Fruit fly (Drosophila melanogaster) whole organism, wandering third instar larva: ENCODE measurements around the gene msk.

Experiments
- Abd-B ChIP-seq: fragments of >200 bp; optimal IDR thresholded peaks from 2 replicates; lab custom pipeline; 2017; ENCODE audit warnings: missing biosample characterization, missing genetic modification characterization
- CG32264 ChIP-seq: fragments of 200-800 bp; sonication (Bioruptor generic); optimal IDR thresholded peaks from 2 replicates; lab custom pipeline; 2016; ENCODE audit warnings: missing biosample characterization, missing genetic modification characterization
- CG9705 ChIP-seq: fragments of 200-800 bp; sonication (Bioruptor generic); optimal IDR thresholded peaks from 2 replicates; lab custom pipeline; 2018; ENCODE audit warnings: missing biosample characterization, mild to moderate bottlenecking, missing genetic modification characterization
- CrebA ChIP-seq: fragments of 200-800 bp; sonication (Bioruptor generic); optimal IDR thresholded peaks from 2 replicates; lab custom pipeline; 2016; ENCODE audit warnings: missing biosample characterization, mild to moderate bottlenecking, missing genetic modification characterization, borderline replicate concordance
- Dif ChIP-seq: fragments of 200-275, 200-300 bp; sonication (Bioruptor generic); optimal IDR thresholded peaks from 2 replicates; lab custom pipeline; 2018; ENCODE audit warnings: missing biosample characterization, missing genetic modification characterization; ENCODE audit not compliant: partially characterized antibody
- GATAd ChIP-seq: sonication (Bioruptor generic); optimal IDR thresholded peaks from 2 replicates; lab custom pipeline; 2016; ENCODE audit warnings: missing biosample characterization, missing genetic modification characterization
- HLH106 ChIP-seq: fragments of 200-800 bp; optimal IDR thresholded peaks from 3 replicates; lab custom pipeline; 2019; ENCODE audit warnings: missing biosample characterization, mild to moderate bottlenecking, missing genetic modification characterization, moderate library complexity
- Hnf4 ChIP-seq: fragments of 200-800 bp; sonication (Bioruptor generic); optimal IDR thresholded peaks from 2 replicates; lab custom pipeline; 2016; ENCODE audit warnings: missing biosample characterization, mild to moderate bottlenecking, missing genetic modification characterization
- Hr78 ChIP-seq: fragments of >200 bp; optimal IDR thresholded peaks from 2 replicates; lab custom pipeline; 2017; ENCODE audit warnings: missing biosample characterization, missing genetic modification characterization
- Hr83 ChIP-seq: fragments of 200-300 bp; sonication (Bioruptor generic); optimal IDR thresholded peaks from 2 replicates; lab custom pipeline; 2016; ENCODE audit warnings: missing biosample characterization, mild to moderate bottlenecking, missing genetic modification characterization, moderate library complexity; ENCODE audit not compliant: poor library complexity, severe bottlenecking
- Jra ChIP-seq: sonication (Bioruptor generic); optimal IDR thresholded peaks from 2 replicates; lab custom pipeline; 2016; ENCODE audit warnings: missing biosample characterization, missing genetic modification characterization
- Mio ChIP-seq: sonication (Bioruptor generic); optimal IDR thresholded peaks from 2 replicates; lab custom pipeline; 2016; ENCODE audit warnings: missing biosample characterization, missing genetic modification characterization
- Myc ChIP-seq: fragments of >200 bp; optimal IDR thresholded peaks from 2 replicates; lab custom pipeline; 2017
- N ChIP-seq: fragments of >200 bp; optimal IDR thresholded peaks from 2 replicates; lab custom pipeline; 2018; ENCODE audit warnings: missing biosample characterization, missing external identifiers, missing genetic modification characterization
- OdsH ChIP-seq: fragments of 200-800 bp; sonication (Bioruptor generic); optimal IDR thresholded peaks from 2 replicates; lab custom pipeline; 2016; ENCODE audit warnings: missing biosample characterization, mild to moderate bottlenecking, missing genetic modification characterization
- Rel ChIP-seq, 2 experiments: fragments of 200-800 bp; sonication (Bioruptor generic) in 1 of 2; optimal IDR thresholded peaks; 2 replicates in 1 of 2; 3 replicates in 1 of 2; lab custom pipeline; 2016 to 2019; ENCODE audit warnings: mild to moderate bottlenecking in 2 of 2, missing biosample characterization in 2 of 2, missing genetic modification characterization in 2 of 2, moderate library complexity in 1 of 2
- Sp1 ChIP-seq: fragments of 200-800 bp; sonication (Bioruptor generic); optimal IDR thresholded peaks from 3 replicates; lab custom pipeline; 2019; ENCODE audit warnings: missing biosample characterization, mild to moderate bottlenecking, missing genetic modification characterization, moderate library complexity
- Vsx2 ChIP-seq: fragments of 200-300, 225-300 bp; sonication (Bioruptor generic); optimal IDR thresholded peaks from 2 replicates; lab custom pipeline; 2018; ENCODE audit warnings: missing biosample characterization, missing genetic modification characterization; ENCODE audit not compliant: partially characterized antibody
- br ChIP-seq: fragments of 200-800 bp; sonication (Bioruptor generic); optimal IDR thresholded peaks from 2 replicates; lab custom pipeline; 2016; ENCODE audit warnings: missing biosample characterization, missing genetic modification characterization
- brk ChIP-seq: fragments of 200-800 bp; sonication (Bioruptor generic); optimal IDR thresholded peaks from 2 replicates; lab custom pipeline; 2016; ENCODE audit warnings: missing biosample characterization, mild to moderate bottlenecking, missing genetic modification characterization
- dl ChIP-seq, 2 experiments: fragments of 175-275, 200-275 bp in 1 of 2; fragments of 200-275 bp in 1 of 2; sonication (Bioruptor generic); optimal IDR thresholded peaks; lab custom pipeline; 2018; ENCODE audit warnings: mild to moderate bottlenecking in 2 of 2, missing biosample characterization in 2 of 2, missing genetic modification characterization in 2 of 2, moderate library complexity in 2 of 2; ENCODE audit not compliant: partially characterized antibody in 2 of 2, insufficient read depth in 1 of 2
- dmrt93B ChIP-seq: fragments of 200-800 bp; sonication (Bioruptor generic); optimal IDR thresholded peaks from 2 replicates; lab custom pipeline; 2018; ENCODE audit warnings: missing biosample characterization, mild to moderate bottlenecking, missing genetic modification characterization
- dsf ChIP-seq: sonication (Bioruptor generic); optimal IDR thresholded peaks from 2 replicates; lab custom pipeline; 2016; ENCODE audit warnings: missing biosample characterization, missing genetic modification characterization, borderline replicate concordance
- ey ChIP-seq: fragments of 200-800 bp; sonication (Bioruptor generic); optimal IDR thresholded peaks from 2 replicates; lab custom pipeline; 2016; ENCODE audit warnings: missing biosample characterization, missing genetic modification characterization
- foxo ChIP-seq, 2 experiments: fragments of 200-800 bp; sonication (Bioruptor generic); optimal IDR thresholded peaks; 2 replicates in 1 of 2; 3 replicates in 1 of 2; lab custom pipeline; 2016 to 2017; ENCODE audit warnings: missing biosample characterization in 2 of 2, missing genetic modification characterization in 2 of 2
- fru ChIP-seq: fragments of 200-800 bp; sonication (Bioruptor generic); optimal IDR thresholded peaks from 3 replicates; lab custom pipeline; 2016; ENCODE audit warnings: missing biosample characterization, mild to moderate bottlenecking, missing genetic modification characterization
- h ChIP-seq: fragments of 200-800 bp; sonication (Bioruptor generic); optimal IDR thresholded peaks from 3 replicates; lab custom pipeline; 2016; ENCODE audit warnings: missing biosample characterization, mild to moderate bottlenecking, missing genetic modification characterization
- jim ChIP-seq: fragments of 175-275, 200-325 bp; sonication (Bioruptor generic); optimal IDR thresholded peaks from 2 replicates; lab custom pipeline; 2016; ENCODE audit warnings: missing biosample characterization, mild to moderate bottlenecking, missing genetic modification characterization
- pan ChIP-seq: fragments of >200 bp; optimal IDR thresholded peaks from 2 replicates; lab custom pipeline; 2017
- psq ChIP-seq: fragments of 200-800 bp; sonication (Bioruptor generic); optimal IDR thresholded peaks from 3 replicates; lab custom pipeline; 2017; ENCODE audit warnings: missing biosample characterization, mild to moderate bottlenecking, missing genetic modification characterization, moderate library complexity
- rgr ChIP-seq: fragments of 200-800 bp; sonication (Bioruptor generic); optimal IDR thresholded peaks from 3 replicates; lab custom pipeline; 2016; ENCODE audit warnings: missing biosample characterization, mild to moderate bottlenecking, missing genetic modification characterization
- sage ChIP-seq: fragments of 200-800 bp; sonication (Bioruptor generic); optimal IDR thresholded peaks from 2 replicates; lab custom pipeline; 2016; ENCODE audit warnings: missing biosample characterization, mild to moderate bottlenecking, missing genetic modification characterization
- sv ChIP-seq: fragments of 200-800 bp; sonication (Bioruptor generic); optimal IDR thresholded peaks from 3 replicates; lab custom pipeline; 2016; ENCODE audit warnings: missing biosample characterization, missing genetic modification characterization
- tai ChIP-seq: sonication (Bioruptor generic); optimal IDR thresholded peaks from 2 replicates; lab custom pipeline; 2016; ENCODE audit warnings: missing biosample characterization, missing genetic modification characterization
- usp ChIP-seq: fragments of >200 bp; optimal IDR thresholded peaks from 2 replicates; lab custom pipeline; 2017; ENCODE audit warnings: missing biosample characterization, missing genetic modification characterization
- woc ChIP-seq: sonication (Bioruptor generic); optimal IDR thresholded peaks from 2 replicates; lab custom pipeline; 2016; ENCODE audit warnings: missing biosample characterization, mild to moderate bottlenecking, missing genetic modification characterization

The msk gene

DNA sequence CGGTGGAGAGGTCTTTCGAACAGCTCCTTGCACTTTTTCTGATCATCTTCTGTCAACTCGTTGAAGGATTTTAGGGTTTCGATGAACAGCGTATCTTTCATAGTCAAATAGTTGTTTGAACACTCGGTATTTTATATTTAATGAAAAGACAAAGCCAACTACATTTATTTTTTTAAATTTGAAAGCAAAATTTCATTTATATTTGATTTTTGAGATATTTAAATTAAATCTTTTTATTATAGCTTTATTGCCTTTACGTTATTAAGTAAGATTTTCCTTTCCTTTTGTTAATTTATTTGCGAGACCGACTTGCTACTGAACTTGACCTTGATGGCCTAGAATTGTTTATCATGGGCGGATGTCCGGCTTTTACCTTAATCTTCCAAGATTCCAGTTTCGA lies 46.8 kb upstream of the msk start, which contains the start of gene CG42590:
TSS of gene CG42590 (minus strand) at position 101 of the 400 bp plus-strand sequence.
- no peak for TF ChIP-seq GATAd
- no peak for TF ChIP-seq Mio (GFP tag; lab: Kevin White, UChicago)
- TF ChIP-seq woc (GFP tag; lab: Kevin White, UChicago), result no peak
- TF ChIP-seq Jra (GFP tag; lab: Kevin White, UChicago), result no peak
- no peak for TF ChIP-seq tai
- TF ChIP-seq Hr83, result no peak
- TF ChIP-seq rgr (GFP tag; lab: Kevin White, UChicago), result no peak
- TF ChIP-seq Hr78 (GFP tag; lab: Kevin White, UChicago), result no peak
- no peak for TF ChIP-seq jim (GFP tag; lab: Kevin White, UChicago)
- no peak for TF ChIP-seq HLH106 (tag; lab: Kevin White, UChicago)
- no peak for TF ChIP-seq pan (lab: Kevin White, UChicago)
- no peak for TF ChIP-seq CG32264 (GFP tag; lab: Kevin White, UChicago)
- no peak for TF ChIP-seq h (GFP tag; lab: Kevin White, UChicago)
- no peak for TF ChIP-seq Abd-B (GFP tag; lab: Kevin White, UChicago)
- no peak for TF ChIP-seq brk
- no peak for TF ChIP-seq dmrt93B (GFP tag; lab: Kevin White, UChicago)
- TF ChIP-seq sage (GFP tag; lab: Kevin White, UChicago), result no peak

DNA sequence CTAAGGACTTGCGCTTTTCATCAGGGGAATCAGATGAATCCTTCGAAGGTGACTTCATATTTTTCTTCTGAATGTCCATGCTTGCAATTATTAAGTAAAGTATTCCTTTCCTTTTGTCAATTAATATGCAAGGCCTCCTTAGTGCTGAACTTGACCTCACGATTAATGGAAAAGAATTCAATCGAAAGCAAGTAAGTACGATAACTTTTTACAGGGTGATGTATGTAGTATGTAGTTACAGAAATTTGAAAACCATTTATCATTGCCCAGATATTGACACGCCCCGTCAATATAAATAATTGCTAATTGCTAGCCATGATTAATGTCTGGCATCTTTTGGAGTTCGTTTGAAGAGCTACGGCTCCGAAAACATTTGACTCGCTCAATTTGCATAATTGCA lies 46.1 kb upstream of the msk start, which contains the start of gene CG42591:
TSS of gene CG42591 (minus strand) at position 101 of the 400 bp plus-strand sequence.
- no peak for TF ChIP-seq Myc (lab: Kevin White, UChicago)
- no peak for TF ChIP-seq CG32264 (GFP tag; lab: Kevin White, UChicago)
- no peak for TF ChIP-seq Hr78 (GFP tag; lab: Kevin White, UChicago)
- no peak for TF ChIP-seq brk
- no peak for TF ChIP-seq CG9705
- no peak for TF ChIP-seq tai
- no peak for TF ChIP-seq foxo (GFP tag; optimal IDR thresholded peaks at IDR 0.05; lab: Kevin White, UChicago)
- TF ChIP-seq ey, result no peak
- TF ChIP-seq fru (GFP tag; lab: Kevin White, UChicago), result no peak
- no peak for TF ChIP-seq Rel (GFP tag; optimal IDR thresholded peaks at IDR 0.05; lab: Kevin White, UChicago)
- no peak for TF ChIP-seq Rel (tag; optimal IDR thresholded peaks at IDR 0.05; lab: Kevin White, UChicago)
- no peak for TF ChIP-seq sv
- no peak for TF ChIP-seq h (GFP tag; lab: Kevin White, UChicago)
- TF ChIP-seq Vsx2, result no peak
- TF ChIP-seq N (GFP tag; lab: Kevin White, UChicago), result no peak
- no peak for TF ChIP-seq dmrt93B (GFP tag; lab: Kevin White, UChicago)
- no peak for TF ChIP-seq Hr83

DNA sequence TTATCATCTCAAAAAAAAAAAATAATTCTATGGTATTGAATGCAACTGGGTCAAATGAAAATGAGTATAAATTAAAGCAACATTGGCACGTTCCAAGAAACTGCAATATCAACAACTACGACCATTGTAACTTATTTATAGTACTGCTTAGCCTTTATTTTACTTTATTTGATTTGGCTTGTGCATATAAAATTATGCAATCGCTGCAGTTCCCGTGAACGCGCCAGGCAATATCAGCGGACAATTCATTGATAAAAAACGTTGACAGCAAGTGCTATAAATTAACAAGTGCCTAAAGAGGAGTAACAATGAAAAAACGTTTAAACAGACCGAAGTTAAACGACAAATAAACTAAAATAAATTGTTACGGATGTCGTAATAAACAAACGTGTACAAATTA lies 44.8 kb upstream of the msk start:
- no peak for TF ChIP-seq ey
- no peak for TF ChIP-seq sv

DNA sequence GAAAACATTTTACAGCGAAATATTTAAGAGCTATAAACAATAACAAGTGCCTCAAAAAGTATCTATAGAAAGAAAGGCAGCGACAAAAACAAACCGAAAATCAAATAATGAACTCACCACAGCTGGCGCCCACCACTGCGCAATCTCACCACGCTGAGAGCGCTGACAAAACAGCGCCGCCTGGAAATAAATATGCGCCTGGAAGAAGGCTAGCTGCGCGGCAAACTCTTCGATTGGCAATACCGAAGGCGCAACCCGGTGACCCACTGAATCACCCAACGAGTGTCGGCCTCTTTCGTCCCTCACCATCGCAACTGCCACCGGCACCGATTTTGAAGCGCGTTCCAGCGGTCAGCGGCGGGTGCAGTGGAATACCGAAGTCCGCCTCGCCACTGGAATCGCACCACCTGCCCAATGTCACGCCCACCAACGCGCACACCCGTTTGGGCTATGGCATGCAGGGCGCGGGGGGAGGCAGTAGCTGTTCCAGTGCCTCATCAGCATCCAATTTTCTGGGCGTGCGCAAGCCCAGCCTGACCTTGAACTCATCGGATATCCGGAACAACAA lies 44.2 kb upstream of the msk start:
- no peak for TF ChIP-seq Sp1
- TF ChIP-seq Vsx2, result no peak
- no peak for TF ChIP-seq OdsH (GFP tag; lab: Kevin White, UChicago)
- peak; percentile 57 for TF ChIP-seq Abd-B (GFP tag; lab: Kevin White, UChicago)
- no peak for TF ChIP-seq CrebA (GFP tag; lab: Kevin White, UChicago)
- TF ChIP-seq Myc (lab: Kevin White, UChicago), result peak; percentile 81
- peak; percentile 53 for TF ChIP-seq N (GFP tag; lab: Kevin White, UChicago)
- no peak for TF ChIP-seq dl (GFP tag; optimal IDR thresholded peaks at IDR 0.05; lab: Kevin White, UChicago; ENCODE audit: insufficient read depth in 1 of 2, partially characterized antibody in 2 of 2)

DNA sequence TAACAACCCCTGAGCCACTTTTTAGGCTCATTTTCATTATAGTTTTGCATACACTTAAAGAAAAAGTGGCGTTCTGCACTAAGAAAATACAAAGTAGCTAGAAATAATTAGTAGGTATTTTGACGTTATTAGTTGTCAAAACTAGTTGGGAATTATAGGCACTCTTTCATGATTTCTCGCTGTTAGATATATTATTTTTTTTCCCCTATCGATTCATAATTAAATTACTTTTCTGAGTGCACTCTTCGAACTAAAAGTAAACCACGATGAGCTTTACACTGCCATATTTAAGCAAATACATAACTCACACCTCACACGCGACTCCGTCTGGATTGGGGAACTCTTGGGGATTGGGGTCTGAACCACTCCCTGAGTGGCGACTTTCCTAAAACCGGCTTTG lies 43.3 kb upstream of the msk start:
- TF ChIP-seq sage (GFP tag; lab: Kevin White, UChicago) (peak; percentile 7), woc (GFP tag; lab: Kevin White, UChicago) (peak; percentile 28), br (peak; percentile 29), h (GFP tag; lab: Kevin White, UChicago) (peak; percentile 67), Jra (GFP tag; lab: Kevin White, UChicago) (no peak), HLH106 (tag; lab: Kevin White, UChicago) (peak; percentile 62), sv (no peak), dmrt93B (GFP tag; lab: Kevin White, UChicago) (peak; percentile 34), OdsH (GFP tag; lab: Kevin White, UChicago) (peak; percentile 59), CG32264 (GFP tag; lab: Kevin White, UChicago) (no peak), Rel (GFP tag; optimal IDR thresholded peaks at IDR 0.05; lab: Kevin White, UChicago) (no peak), Rel (tag; optimal IDR thresholded peaks at IDR 0.05; lab: Kevin White, UChicago) (no peak), Sp1 (peak; percentile 21), tai (no peak), ey (peak; percentile 46), usp (GFP tag; lab: Kevin White, UChicago) (no peak), rgr (GFP tag; lab: Kevin White, UChicago) (peak; percentile 62), dsf (GFP tag; lab: Kevin White, UChicago) (no peak), psq (peak; percentile 24), fru (GFP tag; lab: Kevin White, UChicago) (peak; percentile 84), foxo (GFP tag; optimal IDR thresholded peaks at IDR 0.05; lab: Kevin White, UChicago) (peak in 1 of 2 experiments; percentile 71), CG9705 (peak; percentile 1), Hnf4 (peak; percentile 44), N (GFP tag; lab: Kevin White, UChicago) (no peak), Dif (no peak), dl (GFP tag; optimal IDR thresholded peaks at IDR 0.05; lab: Kevin White, UChicago; ENCODE audit: insufficient read depth in 1 of 2, partially characterized antibody in 2 of 2) (no peak), GATAd (no peak), Vsx2 (no peak)
